Worm (Caenorhabditis elegans): ENCODE measurements around the gene fbxb-118.

- TF ChIP-seq sptf-1 (tag; optimal IDR thresholded peaks at IDR 0.05), result no peak
- no peak for TF ChIP-seq unc-86 (tag; optimal IDR thresholded peaks at IDR 0.05)
- TF ChIP-seq elt-2 (tag; optimal IDR thresholded peaks at IDR 0.05), result no peak
- no peak for TF ChIP-seq ceh-90 (tag; optimal IDR thresholded peaks at IDR 0.05)
- no peak for TF ChIP-seq mep-1 (tag; optimal IDR thresholded peaks at IDR 0.05)
- no peak for TF ChIP-seq grh-1 (GFP tag; IDR thresholded peaks at IDR 0.05)
- no peak for TF ChIP-seq ama-1 (optimal IDR thresholded peaks at IDR 0.05)
- no peak for TF ChIP-seq lin-14 (GFP tag; optimal IDR thresholded peaks at IDR 0.05)
- TF ChIP-seq dpl-1 (GFP tag; optimal IDR thresholded peaks at IDR 0.05), result no peak
- TF ChIP-seq irx-1 (tag; optimal IDR thresholded peaks at IDR 0.05), result no peak
- TF ChIP-seq nhr-28 (tag; optimal IDR thresholded peaks at IDR 0.05), result no peak
- no peak for TF ChIP-seq fos-1 (tag; optimal IDR thresholded peaks at IDR 0.05)
- no peak for TF ChIP-seq rnt-1 (tag; optimal IDR thresholded peaks at IDR 0.05)
These were observed 7.2 kb upstream of the fbxb-118 start for ce11 chrII:4071075-4071474.

Data from whole organism, L1 larva.